Worm (Caenorhabditis elegans) whole organism, late embryonic: ENCODE data around the gene Y48C3A.18.

ENCODE experiments used
- C08G9.2 ChIP-seq: sonication (generic microtip); optimal IDR thresholded peaks from 2 replicates; lab custom pipeline; 2016; ENCODE audit warnings: mild to moderate bottlenecking, missing genetic modification characterization, moderate library complexity, missing compliant biosample characterization
- C38D4.7 ChIP-seq: fragments of 200-800 bp; sonication (Bioruptor generic); optimal IDR thresholded peaks from 2 replicates; lab custom pipeline; 2018; ENCODE audit warnings: mild to moderate bottlenecking, missing genetic modification characterization, moderate library complexity, missing compliant biosample characterization
- F13H6.1 ChIP-seq: sonication (generic microtip); optimal IDR thresholded peaks from 2 replicates; lab custom pipeline; 2016; ENCODE audit warnings: missing genetic modification characterization, missing compliant biosample characterization
- K09A11.1 ChIP-seq: sonication (generic microtip); optimal IDR thresholded peaks from 2 replicates; lab custom pipeline; 2017; ENCODE audit warnings: antibody characterized with exemption, mild to moderate bottlenecking, missing genetic modification characterization, missing compliant biosample characterization; ENCODE audit not compliant: insufficient read depth
- Y22D7AL.16 ChIP-seq: sonication (generic microtip); optimal IDR thresholded peaks from 2 replicates; lab custom pipeline; 2016; ENCODE audit warnings: missing genetic modification characterization, missing compliant biosample characterization
- ama-1 ChIP-seq: fragments of 150-350 bp; optimal IDR thresholded peaks from 2 replicates; lab custom pipeline; 2014
- ceh-18 ChIP-seq: sonication (generic microtip); optimal IDR thresholded peaks from 2 replicates; lab custom pipeline; 2016; ENCODE audit warnings: missing genetic modification characterization, missing compliant biosample characterization
- ceh-19 ChIP-seq: fragments of 200-800 bp; sonication (Bioruptor generic); optimal IDR thresholded peaks from 2 replicates; lab custom pipeline; 2018; ENCODE audit warnings: mild to moderate bottlenecking, missing genetic modification characterization, missing compliant biosample characterization
- ceh-2 ChIP-seq: sonication (generic microtip); optimal IDR thresholded peaks from 2 replicates; lab custom pipeline; 2016; ENCODE audit warnings: missing genotype, missing genetic modification characterization, missing compliant biosample characterization
- ceh-22 ChIP-seq: sonication (generic microtip); optimal IDR thresholded peaks from 2 replicates; lab custom pipeline; 2017; ENCODE audit warnings: missing biosample characterization, missing genetic modification characterization
- ceh-30 ChIP-seq: fragments of 150-350 bp; optimal IDR thresholded peaks from 2 replicates; lab custom pipeline; 2014; ENCODE audit warnings: missing biosample characterization, missing genetic modification characterization
- ceh-34 ChIP-seq: sonication (generic microtip); optimal IDR thresholded peaks from 2 replicates; lab custom pipeline; 2016; ENCODE audit warnings: mild to moderate bottlenecking, missing genetic modification characterization, missing compliant biosample characterization
- ceh-45 ChIP-seq: fragments of 200-800 bp; sonication (Bioruptor generic); IDR thresholded peaks from 2 replicates; pipeline ENCODE4 v1.3.6; 2022; ENCODE audit warnings: missing genetic modification reagents, missing genetic modification characterization, missing compliant biosample characterization
- ceh-48 ChIP-seq: sonication (generic microtip); optimal IDR thresholded peaks from 2 replicates; lab custom pipeline; 2016; ENCODE audit warnings: missing genetic modification characterization, inconsistent platforms, missing compliant biosample characterization
- dmd-4 ChIP-seq: sonication (generic microtip); optimal IDR thresholded peaks from 2 replicates; lab custom pipeline; 2016; ENCODE audit warnings: borderline replicate concordance, missing genetic modification characterization, missing compliant biosample characterization
- dve-1 ChIP-seq: sonication (generic microtip); optimal IDR thresholded peaks from 2 replicates; lab custom pipeline; 2017; ENCODE audit warnings: antibody characterized with exemption, mild to moderate bottlenecking, missing genetic modification characterization, missing compliant biosample characterization
- elt-2 ChIP-seq: sonication (generic microtip); optimal IDR thresholded peaks from 2 replicates; lab custom pipeline; 2016; ENCODE audit warnings: missing genetic modification reagents, missing genetic modification characterization, missing compliant biosample characterization
- fax-1 ChIP-seq: sonication (generic microtip); optimal IDR thresholded peaks from 2 replicates; lab custom pipeline; 2016; ENCODE audit warnings: missing genotype, missing genetic modification characterization, missing compliant biosample characterization
- fkh-10 ChIP-seq: fragments of 150-350 bp; optimal IDR thresholded peaks from 2 replicates; lab custom pipeline; 2014; ENCODE audit warnings: missing biosample characterization, missing genetic modification reagents, missing genetic modification characterization
- gmeb-2 ChIP-seq: sonication (generic microtip); optimal IDR thresholded peaks from 2 replicates; lab custom pipeline; 2016; ENCODE audit warnings: missing genetic modification characterization, inconsistent platforms, missing compliant biosample characterization
- hlh-13 ChIP-seq: fragments of 200-800 bp; sonication (Bioruptor generic); optimal IDR thresholded peaks from 2 replicates; lab custom pipeline; 2018; ENCODE audit warnings: mild to moderate bottlenecking, missing genetic modification characterization, missing compliant biosample characterization
- hlh-15 ChIP-seq: sonication (generic microtip); optimal IDR thresholded peaks from 2 replicates; lab custom pipeline; 2016; ENCODE audit warnings: missing genetic modification characterization, missing compliant biosample characterization
- hlh-30 ChIP-seq: sonication (generic microtip); optimal IDR thresholded peaks from 2 replicates; lab custom pipeline; 2017; ENCODE audit warnings: antibody characterized with exemption, missing genetic modification characterization, missing compliant biosample characterization; ENCODE audit not compliant: insufficient read depth
- lim-6 ChIP-seq: sonication (generic microtip); optimal IDR thresholded peaks from 2 replicates; lab custom pipeline; 2016; ENCODE audit warnings: missing genetic modification characterization, missing compliant biosample characterization
- madf-2 ChIP-seq: sonication (generic microtip); optimal IDR thresholded peaks from 2 replicates; lab custom pipeline; 2017; ENCODE audit warnings: missing genetic modification characterization, missing compliant biosample characterization
- nfya-1 ChIP-seq: sonication (generic microtip); optimal IDR thresholded peaks from 2 replicates; lab custom pipeline; 2017; ENCODE audit warnings: missing genetic modification characterization, mild to moderate bottlenecking, missing compliant biosample characterization, antibody characterized with exemption, moderate library complexity
- nhr-11 ChIP-seq: fragments of 150-350 bp; optimal IDR thresholded peaks from 2 replicates; lab custom pipeline; 2014; ENCODE audit warnings: missing biosample characterization, missing genetic modification characterization
- nhr-232 ChIP-seq: sonication (generic microtip); optimal IDR thresholded peaks from 2 replicates; lab custom pipeline; 2016; ENCODE audit warnings: missing genetic modification characterization, missing compliant biosample characterization
- npax-4 ChIP-seq: sonication (generic microtip); optimal IDR thresholded peaks from 2 replicates; lab custom pipeline; 2016; ENCODE audit warnings: missing genetic modification characterization, missing compliant biosample characterization
- pag-3 ChIP-seq: sonication (generic microtip); optimal IDR thresholded peaks from 2 replicates; lab custom pipeline; 2016; ENCODE audit warnings: missing compliant biosample characterization, missing genetic modification characterization, borderline replicate concordance
- pat-9 ChIP-seq: fragments of 200-800 bp; sonication (Bioruptor generic); optimal IDR thresholded peaks from 2 replicates; lab custom pipeline; 2018; ENCODE audit warnings: mild to moderate bottlenecking, missing genetic modification characterization, moderate library complexity, missing compliant biosample characterization
- pax-1 ChIP-seq: fragments of 150-350 bp; optimal IDR thresholded peaks from 2 replicates; lab custom pipeline; 2014; ENCODE audit warnings: missing biosample characterization, missing genetic modification characterization
- pha-4 ChIP-seq: fragments of 150-350 bp; optimal IDR thresholded peaks from 2 replicates; lab custom pipeline; 2018; ENCODE audit warnings: missing biosample characterization, missing genetic modification reagents, missing genetic modification characterization
- pqm-1 ChIP-seq: sonication (generic microtip); optimal IDR thresholded peaks from 2 replicates; lab custom pipeline; 2016; ENCODE audit warnings: missing genetic modification characterization, missing compliant biosample characterization
- pros-1 ChIP-seq: fragments of 150-350 bp; optimal IDR thresholded peaks from 2 replicates; lab custom pipeline; 2014; ENCODE audit warnings: missing biosample characterization, missing genetic modification reagents, missing genetic modification characterization
- ref-2 ChIP-seq: sonication (generic microtip); optimal IDR thresholded peaks from 2 replicates; lab custom pipeline; 2016; ENCODE audit warnings: missing genetic modification characterization, missing compliant biosample characterization
- rnt-1 ChIP-seq: sonication (generic microtip); optimal IDR thresholded peaks from 2 replicates; lab custom pipeline; 2016; ENCODE audit warnings: missing genetic modification characterization, missing compliant biosample characterization
- sdc-2 ChIP-seq: sonication (generic microtip); optimal IDR thresholded peaks from 2 replicates; lab custom pipeline; 2016; ENCODE audit warnings: missing genotype, missing genetic modification characterization, missing compliant biosample characterization
- sox-2 ChIP-seq: fragments of 200-800 bp; sonication (Bioruptor generic); IDR thresholded peaks from 2 replicates; pipeline ENCODE4 v1.3.6; 2022; ENCODE audit warnings: missing genetic modification reagents, missing genetic modification characterization, missing compliant biosample characterization
- unc-42 ChIP-seq: sonication (generic microtip); optimal IDR thresholded peaks from 2 replicates; lab custom pipeline; 2016; ENCODE audit warnings: missing genotype, missing genetic modification characterization, missing compliant biosample characterization
- unc-55 ChIP-seq: sonication (generic microtip); optimal IDR thresholded peaks from 2 replicates; lab custom pipeline; 2017; ENCODE audit warnings: missing biosample characterization, missing genetic modification reagents, missing genetic modification characterization
- zip-5 ChIP-seq: sonication (generic microtip); optimal IDR thresholded peaks from 2 replicates; lab custom pipeline; 2016; ENCODE audit warnings: missing genetic modification characterization, missing compliant biosample characterization
- ztf-16 ChIP-seq: sonication (generic microtip); optimal IDR thresholded peaks from 2 replicates; lab custom pipeline; 2017; ENCODE audit warnings: missing genetic modification characterization, missing compliant biosample characterization

The Y48C3A.18 gene

DNA sequence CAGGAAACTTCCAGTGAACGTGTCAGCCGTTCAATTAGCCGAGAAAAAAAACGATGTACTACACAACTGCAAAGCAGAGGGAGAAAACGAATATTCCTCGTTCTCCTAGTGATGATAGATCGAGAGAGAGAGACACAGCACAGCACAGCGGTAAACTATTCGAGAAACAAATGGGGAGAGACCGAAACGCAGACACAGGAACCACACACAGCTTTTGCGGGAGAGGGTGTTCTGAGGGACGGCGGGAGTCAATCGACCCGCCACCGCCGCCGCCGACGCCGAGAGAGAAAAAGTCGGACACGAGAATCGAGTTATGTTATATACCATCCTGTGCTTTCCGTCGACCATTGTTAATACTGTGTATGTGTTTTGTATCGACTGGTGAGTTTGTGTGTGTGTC lies 44.2 kb downstream of the Y48C3A.18 start (continued):
- TF ChIP-seq Y22D7AL.16 (tag; lab: Kevin White, UChicago): no peak
- no peak for TF ChIP-seq fax-1 (tag; lab: Kevin White, UChicago)
- no peak for TF ChIP-seq pat-9
- no peak for TF ChIP-seq zip-5 (tag; lab: Kevin White, UChicago)
- TF ChIP-seq hlh-15 (tag; lab: Kevin White, UChicago): no peak
- peak; percentile 45 for TF ChIP-seq rnt-1 (tag; lab: Kevin White, UChicago)
- no peak for TF ChIP-seq ceh-2 (tag; lab: Kevin White, UChicago)
- TF ChIP-seq madf-2: no peak
- no peak for TF ChIP-seq C08G9.2 (tag; lab: Kevin White, UChicago)
- TF ChIP-seq ceh-22 (tag; lab: Kevin White, UChicago): no peak
- TF ChIP-seq ref-2: peak; percentile 72
- no peak for TF ChIP-seq ama-1 (lab: Kevin White, UChicago)
- no peak for TF ChIP-seq ceh-30 (tag; lab: Kevin White, UChicago)
- TF ChIP-seq unc-42: peak; percentile 5
- no peak for TF ChIP-seq C38D4.7
- no peak for TF ChIP-seq fkh-10 (GFP tag; lab: Kevin White, UChicago)
- no peak for TF ChIP-seq pros-1
- TF ChIP-seq elt-2 (tag; lab: Kevin White, UChicago): no peak
- TF ChIP-seq dve-1 (tag; lab: Kevin White, UChicago): no peak
- TF ChIP-seq sox-2 (GFP tag; lab: Robert Waterston, UW): no peak
- TF ChIP-seq K09A11.1 (tag; lab: Kevin White, UChicago): no peak
- no peak for TF ChIP-seq ceh-45 (GFP tag; lab: Robert Waterston, UW)
- no peak for TF ChIP-seq lim-6 (tag; lab: Kevin White, UChicago)
- TF ChIP-seq unc-55: peak; percentile 4

DNA sequence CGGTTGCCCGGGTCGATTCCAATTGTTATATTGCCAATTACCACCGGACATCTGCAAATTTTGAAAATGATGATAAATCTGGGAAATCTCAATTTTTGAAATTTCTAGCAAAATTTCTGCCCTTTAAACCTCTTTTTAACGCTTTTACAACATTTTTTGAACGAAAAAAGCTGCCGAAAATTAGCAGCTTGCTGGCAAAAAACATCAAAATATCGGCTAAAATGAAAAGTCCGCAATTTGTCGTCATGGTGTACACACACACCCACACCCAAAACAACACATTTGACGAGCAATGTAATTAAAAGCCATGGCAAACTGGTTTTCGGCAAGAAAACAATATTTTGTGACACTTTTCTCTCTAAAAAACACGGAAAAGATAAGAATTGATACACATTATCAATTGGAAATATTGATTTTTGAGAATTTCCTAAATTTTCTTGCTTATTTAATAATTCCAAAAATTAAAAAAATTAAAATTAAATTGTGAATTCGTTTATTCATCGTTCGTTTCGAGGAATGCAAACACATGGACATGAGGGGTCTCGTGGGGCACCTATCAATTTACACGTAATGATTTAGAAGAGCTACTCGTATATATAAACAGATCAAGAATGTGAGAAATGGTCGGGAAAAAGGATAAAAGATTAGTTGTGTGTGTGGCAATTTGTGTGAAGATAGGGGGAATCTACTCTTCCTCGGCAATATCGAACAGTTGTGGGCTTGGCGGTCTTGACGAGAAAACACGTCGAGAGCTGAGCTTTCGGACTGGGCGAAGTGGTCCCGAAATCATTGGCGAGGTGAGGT lies 48.4 kb downstream of the Y48C3A.18 start, which contains the start of gene pqn-27:
pqn-27 (minus strand) TSS at position 51 of the 804 bp plus-strand sequence.
- peak; percentile 84 for TF ChIP-seq ama-1 (lab: Kevin White, UChicago)
- peak; percentile 41 for TF ChIP-seq elt-2 (tag; lab: Kevin White, UChicago)
- TF ChIP-seq nfya-1 (tag; lab: Kevin White, UChicago): peak; percentile 37
- no peak for TF ChIP-seq sdc-2 (tag; lab: Kevin White, UChicago)
- TF ChIP-seq pax-1 (tag; lab: Kevin White, UChicago): peak; percentile 47
- TF ChIP-seq unc-42: peak; percentile 30
- TF ChIP-seq rnt-1 (tag; lab: Kevin White, UChicago): no peak
- peak; percentile 19 for TF ChIP-seq ceh-30 (tag; lab: Kevin White, UChicago)
- TF ChIP-seq dve-1 (tag; lab: Kevin White, UChicago): peak; percentile 18
- TF ChIP-seq pros-1: no peak
- no peak for TF ChIP-seq pha-4 (tag; lab: Kevin White, UChicago)

DNA sequence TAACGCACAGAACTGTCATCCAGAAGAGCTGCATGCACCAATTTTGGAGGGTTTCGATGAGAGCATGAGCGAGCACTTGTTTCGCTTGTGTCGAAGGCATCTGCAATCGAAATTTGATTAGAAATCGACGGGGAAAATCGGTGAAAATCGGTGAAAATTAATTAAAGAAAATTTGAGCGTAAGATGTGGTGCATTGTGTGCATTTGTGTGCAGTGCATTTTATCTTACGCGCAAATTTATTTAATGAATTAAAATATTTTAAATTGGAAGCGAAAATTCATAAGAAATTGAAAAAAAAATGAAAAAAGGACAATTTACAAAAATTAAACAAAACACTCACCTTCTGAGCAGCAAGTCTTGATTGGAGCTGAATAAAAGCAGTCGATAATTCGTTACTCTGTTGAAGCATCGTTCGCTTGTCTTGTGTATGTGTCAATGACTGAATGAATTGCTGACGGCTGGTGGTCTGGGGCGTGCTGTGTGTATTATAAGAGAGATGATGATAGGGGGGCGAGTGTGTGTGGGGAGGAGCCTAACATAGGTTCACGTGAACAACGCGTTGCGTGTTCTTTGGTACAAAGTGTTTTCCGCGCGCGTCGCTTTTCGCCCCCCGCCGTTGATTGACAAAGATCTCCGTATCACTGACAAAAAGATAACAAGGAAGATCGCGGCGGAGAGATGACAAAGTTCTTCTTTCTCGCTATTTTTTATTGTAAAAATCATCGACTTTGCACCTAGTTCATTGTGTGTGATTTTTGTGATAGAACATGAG lies 49.4 kb downstream of the Y48C3A.18 start:
- TF ChIP-seq ceh-18 (tag; lab: Kevin White, UChicago): peak; percentile 87
- TF ChIP-seq pag-3: no peak
- TF ChIP-seq nhr-232 (tag; lab: Kevin White, UChicago): no peak
- TF ChIP-seq gmeb-2 (tag; lab: Kevin White, UChicago): no peak
- no peak for TF ChIP-seq pros-1
- TF ChIP-seq ceh-19 (GFP tag; lab: Kevin White, UChicago): no peak
- no peak for TF ChIP-seq unc-42
- TF ChIP-seq K09A11.1 (tag; lab: Kevin White, UChicago): no peak
- TF ChIP-seq F13H6.1: peak; percentile 4
- TF ChIP-seq unc-55: peak; percentile 97
- peak; percentile 75 for TF ChIP-seq rnt-1 (tag; lab: Kevin White, UChicago)
- peak; percentile 37 for TF ChIP-seq pqm-1 (tag; lab: Kevin White, UChicago)
- no peak for TF ChIP-seq sdc-2 (tag; lab: Kevin White, UChicago)
- no peak for TF ChIP-seq C08G9.2 (tag; lab: Kevin White, UChicago)
- no peak for TF ChIP-seq npax-4 (tag; lab: Kevin White, UChicago)
- TF ChIP-seq nfya-1 (tag; lab: Kevin White, UChicago): peak; percentile 61
- peak; percentile 1 for TF ChIP-seq pat-9
- peak; percentile 53 for TF ChIP-seq hlh-30 (tag; lab: Kevin White, UChicago)
- no peak for TF ChIP-seq sox-2 (GFP tag; lab: Robert Waterston, UW)
- peak; percentile 5 for TF ChIP-seq ceh-34
- no peak for TF ChIP-seq dmd-4 (tag; lab: Kevin White, UChicago)
- TF ChIP-seq ceh-48 (tag; lab: Kevin White, UChicago): no peak
- peak; percentile 81 for TF ChIP-seq ama-1 (lab: Kevin White, UChicago)
- TF ChIP-seq elt-2 (tag; lab: Kevin White, UChicago): peak; percentile 77
- no peak for TF ChIP-seq ceh-45 (GFP tag; lab: Robert Waterston, UW)
- TF ChIP-seq hlh-13 (GFP tag; lab: Kevin White, UChicago): no peak
- peak; percentile 29 for TF ChIP-seq ztf-16 (tag; lab: Kevin White, UChicago)
- TF ChIP-seq nhr-11 (tag; lab: Kevin White, UChicago): no peak
